Fruit fly (Drosophila melanogaster): ENCODE results near the gene CG4119.

CG4119 gene

DNA sequence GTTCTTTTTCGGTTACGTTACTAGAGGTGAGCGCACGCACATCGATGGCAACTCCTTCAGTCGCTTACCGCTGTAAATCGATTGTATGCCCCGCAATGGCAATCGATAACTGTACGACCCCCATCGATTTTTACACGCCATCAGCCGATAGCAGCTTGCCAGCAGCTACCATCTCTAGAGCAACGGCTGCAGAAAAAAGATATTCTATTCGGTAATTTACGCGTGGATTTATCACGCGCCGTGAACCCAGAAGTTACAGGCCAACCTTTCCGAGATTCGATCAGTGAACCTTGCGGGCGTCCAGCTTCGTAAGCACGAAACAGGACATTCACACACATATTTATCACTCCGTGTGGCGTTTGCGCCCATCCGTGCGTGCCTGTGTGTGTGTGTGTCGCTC, at the start of gene CG4119, which contains the start of gene Sirt4:
Gene CG4119, plus strand, starts transcription at position 151 of the 400 bp plus-strand sequence.
Gene Sirt4, minus strand, starts transcription at position 39 of the 400 bp plus-strand sequence.
- TF ChIP-seq dsx (GFP tag; optimal IDR thresholded peaks at IDR 0.05; ENCODE audit: poor library complexity, severe bottlenecking) (no peak), Hr4 (GFP tag; optimal IDR thresholded peaks at IDR 0.05) (no peak), esn (GFP tag; optimal IDR thresholded peaks at IDR 0.05) (peak; percentile 27), CG31627 (GFP tag; optimal IDR thresholded peaks at IDR 0.05) (peak; percentile 4), CG6163 (GFP tag; IDR thresholded peaks at IDR 0.05) (no peak), Hr38 (GFP tag; optimal IDR thresholded peaks at IDR 0.05) (no peak), CG11762 (GFP tag; optimal IDR thresholded peaks at IDR 0.05; ENCODE audit: insufficient read depth) (no peak), ss (GFP tag; optimal IDR thresholded peaks at IDR 0.05) (peak in 1 of 2 experiments; percentile 12), salr (GFP tag; optimal IDR thresholded peaks at IDR 0.05) (no peak), Met (GFP tag; optimal IDR thresholded peaks at IDR 0.05) (no peak), Sox14 (GFP tag; optimal IDR thresholded peaks at IDR 0.05) (no peak), svp (GFP tag) (peak; percentile 17), achi (GFP tag; optimal IDR thresholded peaks at IDR 0.05) (no peak), fd85E (GFP tag; optimal IDR thresholded peaks at IDR 0.05) (no peak), CG34406 (GFP tag; optimal IDR thresholded peaks at IDR 0.05) (no peak), Gug (GFP tag; IDR thresholded peaks at IDR 0.05) (no peak), dac (GFP tag; optimal IDR thresholded peaks at IDR 0.05) (no peak), Ets21C (GFP tag; optimal IDR thresholded peaks at IDR 0.05) (no peak), vri (GFP tag; optimal IDR thresholded peaks at IDR 0.05) (peak; percentile 27), CG8319 (GFP tag; optimal IDR thresholded peaks at IDR 0.05) (no peak), Hr39 (GFP tag; optimal IDR thresholded peaks at IDR 0.05) (no peak), CG1621 (tag; optimal IDR thresholded peaks at IDR 0.05) (no peak), Sox102F (GFP tag; optimal IDR thresholded peaks at IDR 0.05) (no peak), CG6808 (GFP tag; optimal IDR thresholded peaks at IDR 0.05) (peak; percentile 35), CG11294 (GFP tag; IDR thresholded peaks at IDR 0.05) (no peak), OdsH (GFP tag; optimal IDR thresholded peaks at IDR 0.05) (no peak), CG16779 (tag; optimal IDR thresholded peaks at IDR 0.05) (no peak), CG3919 (GFP tag; optimal IDR thresholded peaks at IDR 0.05) (no peak)

- TF ChIP-seq CG3032 (tag; optimal IDR thresholded peaks at IDR 0.05) (no peak), Hr4 (GFP tag; optimal IDR thresholded peaks at IDR 0.05) (no peak), CG6808 (GFP tag; optimal IDR thresholded peaks at IDR 0.05) (no peak), topi (GFP tag; optimal IDR thresholded peaks at IDR 0.05) (no peak), ss (GFP tag; optimal IDR thresholded peaks at IDR 0.05) (no peak), svp (GFP tag) (no peak), CG11762 (GFP tag; optimal IDR thresholded peaks at IDR 0.05; ENCODE audit: insufficient read depth) (no peak), CG6792 (GFP tag; optimal IDR thresholded peaks at IDR 0.05) (no peak), Sox15 (GFP tag; optimal IDR thresholded peaks at IDR 0.05) (no peak), CG11294 (GFP tag; IDR thresholded peaks at IDR 0.05) (no peak)
These were observed 49.6 kb upstream of the CG4119 start, which contains the start of gene CG34434 for dm6 chrX:5616270-5616669. TSS of gene CG34434 (minus strand) at chrX:5616370.

- TF ChIP-seq Met (GFP tag; optimal IDR thresholded peaks at IDR 0.05) (no peak), eg (GFP tag; IDR thresholded peaks at IDR 0.05) (no peak), fkh (GFP tag; optimal IDR thresholded peaks at IDR 0.05) (no peak), Eip93F (GFP tag; optimal IDR thresholded peaks at IDR 0.05) (no peak), CG31627 (GFP tag; optimal IDR thresholded peaks at IDR 0.05) (no peak), CG1621 (tag; optimal IDR thresholded peaks at IDR 0.05) (peak; percentile 38), Sox15 (GFP tag; optimal IDR thresholded peaks at IDR 0.05) (no peak), vri (GFP tag; optimal IDR thresholded peaks at IDR 0.05) (no peak)
These were observed 47.3 kb upstream of the CG4119 start, which contains the start of gene RhoGAP5A for dm6 chrX:5618562-5618961. TSS of gene RhoGAP5A (minus strand) at chrX:5618806.
